Fruit fly (Drosophila melanogaster) whole organism, prepupa: Measurements from ENCODE around the gene CG32473.

Experiments
- Blimp-1 ChIP-seq: fragments of 200-800 bp; sonication (Bioruptor generic); optimal IDR thresholded peaks from 3 replicates; lab custom pipeline; 2017; ENCODE audit warnings: missing biosample characterization, missing genetic modification characterization, mild to moderate bottlenecking, moderate library complexity, missing genetic modification reagents
- CG34406 ChIP-seq: fragments of 200-800 bp; sonication (Bioruptor generic); optimal IDR thresholded peaks from 3 replicates; lab custom pipeline; 2016; ENCODE audit warnings: missing biosample characterization, missing genetic modification characterization
- Met ChIP-seq: fragments of 200-800 bp; sonication (Bioruptor generic); optimal IDR thresholded peaks from 3 replicates; lab custom pipeline; 2016; ENCODE audit warnings: missing biosample characterization, missing genetic modification characterization
- fkh ChIP-seq: fragments of 200-800 bp; sonication (Bioruptor generic); optimal IDR thresholded peaks from 3 replicates; lab custom pipeline; 2017; ENCODE audit warnings: missing biosample characterization, mild to moderate bottlenecking, missing genetic modification characterization, moderate library complexity
- lz ChIP-seq: fragments of 200-800 bp; sonication (Bioruptor generic); optimal IDR thresholded peaks from 3 replicates; lab custom pipeline; 2016; ENCODE audit warnings: missing biosample characterization, missing genetic modification characterization

dm6 chr3R:13306595-13306994 is 4.1 kb downstream of the CG32473 start:
- TF ChIP-seq Blimp-1 (GFP tag; lab: Kevin White, UChicago) (no peak), CG34406 (GFP tag; lab: Kevin White, UChicago) (no peak), fkh (GFP tag; lab: Kevin White, UChicago) (no peak), Met (GFP tag; lab: Kevin White, UChicago) (no peak), lz (GFP tag; lab: Kevin White, UChicago) (no peak)
